Worm (Caenorhabditis elegans): ENCODE measurements around the gene dop-6.

DNA sequence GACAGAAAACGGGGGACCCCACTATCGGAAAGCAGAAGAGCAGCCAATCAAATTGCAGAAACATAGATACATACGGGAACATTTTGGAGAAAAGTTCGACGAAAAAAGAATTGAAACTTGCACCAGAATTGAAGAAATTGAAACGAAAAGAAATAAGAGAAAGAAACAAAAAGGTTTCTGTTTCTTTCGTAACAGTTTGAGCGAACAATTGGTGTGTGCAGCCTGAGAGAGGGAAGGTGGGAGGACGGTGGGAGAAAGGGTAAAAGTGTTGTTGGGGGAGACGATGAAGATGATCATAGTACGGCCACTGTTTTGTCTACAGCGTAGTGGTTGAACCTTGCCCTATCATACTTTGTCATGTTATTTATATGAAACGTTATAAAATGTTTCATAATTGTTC is 25.7 kb upstream of the dop-6 start:
- TF ChIP-seq ceh-2 (tag; optimal IDR thresholded peaks at IDR 0.05) (no peak), eyg-1 (tag; optimal IDR thresholded peaks at IDR 0.05) (no peak), sox-2 (GFP tag; IDR thresholded peaks at IDR 0.05) (no peak), unc-42 (tag; optimal IDR thresholded peaks at IDR 0.05) (no peak), fkh-10 (GFP tag; optimal IDR thresholded peaks at IDR 0.05) (no peak), ceh-9 (tag; optimal IDR thresholded peaks at IDR 0.05) (no peak), nhr-232 (tag; optimal IDR thresholded peaks at IDR 0.05) (no peak), C08G9.2 (tag; optimal IDR thresholded peaks at IDR 0.05) (no peak), pha-4 (tag; optimal IDR thresholded peaks at IDR 0.05) (no peak), rnt-1 (tag; optimal IDR thresholded peaks at IDR 0.05) (no peak), tbx-2 (tag; optimal IDR thresholded peaks at IDR 0.05) (no peak)

Data from whole organism, late embryonic.